Worm (Caenorhabditis elegans) whole organism, mixed stage, embryonic: ENCODE results near the gene clec-149.

Experiments used
- M03D4.4 ChIP-seq: sonication (generic microtip); optimal IDR thresholded peaks from 2 replicates; lab custom pipeline; 2017; ENCODE audit warnings: mild to moderate bottlenecking, missing genetic modification characterization, missing compliant biosample characterization
- bed-3 ChIP-seq: fragments of 200-800 bp; sonication (Bioruptor generic); optimal IDR thresholded peaks from 3 replicates; lab custom pipeline; 2018; ENCODE audit warnings: mild to moderate bottlenecking, missing genetic modification characterization, moderate library complexity, missing compliant biosample characterization
- blmp-1 ChIP-seq: fragments of 150-350 bp; optimal IDR thresholded peaks from 2 replicates; lab custom pipeline; 2014; ENCODE audit warnings: missing biosample characterization, missing genetic modification characterization
- ceh-39 ChIP-seq: fragments of 150-350 bp; optimal IDR thresholded peaks from 2 replicates; lab custom pipeline; 2014; ENCODE audit warnings: missing biosample characterization, missing genetic modification characterization
- ceh-43 ChIP-seq: fragments of 200-800 bp; sonication (Bioruptor generic); optimal IDR thresholded peaks from 2 replicates; lab custom pipeline; 2018; ENCODE audit warnings: mild to moderate bottlenecking, missing genetic modification characterization, moderate library complexity, missing compliant biosample characterization
- ceh-83 ChIP-seq: fragments of 200-800 bp; sonication (Bioruptor generic); optimal IDR thresholded peaks from 2 replicates; lab custom pipeline; 2018; ENCODE audit warnings: mild to moderate bottlenecking, missing genetic modification characterization, missing compliant biosample characterization
- ces-1 ChIP-seq: fragments of 150-350 bp; optimal IDR thresholded peaks from 2 replicates; lab custom pipeline; 2014; ENCODE audit warnings: missing biosample characterization, missing genetic modification reagents, missing genetic modification characterization
- cnd-1 ChIP-seq: fragments of 200-800 bp; sonication (Bioruptor generic); optimal IDR thresholded peaks from 2 replicates; lab custom pipeline; 2018; ENCODE audit warnings: mild to moderate bottlenecking, missing genetic modification characterization, missing compliant biosample characterization
- drap-1 ChIP-seq: fragments of 200-800 bp; sonication (Bioruptor generic); optimal IDR thresholded peaks from 3 replicates; lab custom pipeline; 2018; ENCODE audit warnings: mild to moderate bottlenecking, missing genetic modification characterization, missing compliant biosample characterization
- elt-1 ChIP-seq: sonication (generic microtip); optimal IDR thresholded peaks from 2 replicates; lab custom pipeline; 2017; ENCODE audit warnings: missing genetic modification characterization, mild to moderate bottlenecking, missing compliant biosample characterization, antibody characterized with exemption, moderate library complexity, borderline replicate concordance; ENCODE audit not compliant: insufficient read depth
- elt-3 ChIP-seq: fragments of 150-350 bp; optimal IDR thresholded peaks from 2 replicates; lab custom pipeline; 2014; ENCODE audit warnings: missing biosample characterization, missing genetic modification characterization
- flh-1 ChIP-seq: fragments of 200-800 bp; sonication (Bioruptor generic); optimal IDR thresholded peaks from 2 replicates; lab custom pipeline; 2018; ENCODE audit warnings: mild to moderate bottlenecking, missing genetic modification characterization, moderate library complexity, missing compliant biosample characterization
- ham-2 ChIP-seq: fragments of 200-800 bp; sonication (Bioruptor generic); optimal IDR thresholded peaks from 2 replicates; lab custom pipeline; 2018; ENCODE audit warnings: mild to moderate bottlenecking, missing genetic modification characterization, missing compliant biosample characterization
- hlh-1 ChIP-seq: fragments of 150-350 bp; optimal IDR thresholded peaks from 2 replicates; lab custom pipeline; 2014; ENCODE audit warnings: missing biosample characterization, missing genetic modification reagents, missing genetic modification characterization
- lin-13 ChIP-seq: fragments of 150-350 bp; optimal IDR thresholded peaks from 2 replicates; lab custom pipeline; 2014; ENCODE audit warnings: missing biosample characterization, missing genetic modification characterization
- lin-32 ChIP-seq: fragments of 200-800 bp; sonication (Bioruptor generic); optimal IDR thresholded peaks from 2 replicates; lab custom pipeline; 2018; ENCODE audit warnings: mild to moderate bottlenecking, missing genetic modification characterization, missing compliant biosample characterization
- lsy-2 ChIP-seq: fragments of 150-350 bp; optimal IDR thresholded peaks from 2 replicates; lab custom pipeline; 2014; ENCODE audit warnings: missing biosample characterization, missing genetic modification characterization
- mab-5 ChIP-seq: fragments of 150-350 bp; optimal IDR thresholded peaks from 2 replicates; lab custom pipeline; 2014; ENCODE audit warnings: missing biosample characterization, missing genetic modification characterization
- mep-1 ChIP-seq: fragments of 150-350 bp; optimal IDR thresholded peaks from 2 replicates; lab custom pipeline; 2017; ENCODE audit warnings: missing biosample characterization, missing genetic modification reagents, missing genetic modification characterization, inconsistent platforms
- mls-2 ChIP-seq: sonication (generic microtip); optimal IDR thresholded peaks from 2 replicates; lab custom pipeline; 2016; ENCODE audit warnings: mild to moderate bottlenecking, missing genetic modification characterization, moderate library complexity, missing compliant biosample characterization
- nhr-12 ChIP-seq: fragments of 150-350 bp; optimal IDR thresholded peaks from 2 replicates; lab custom pipeline; 2014; ENCODE audit warnings: missing biosample characterization, missing genetic modification characterization
- nhr-2 ChIP-seq: fragments of 150-350 bp; optimal IDR thresholded peaks from 2 replicates; lab custom pipeline; 2014; ENCODE audit warnings: missing biosample characterization, missing genetic modification characterization
- nhr-237 ChIP-seq: fragments of 150-350 bp; optimal IDR thresholded peaks from 2 replicates; lab custom pipeline; 2014; ENCODE audit warnings: missing biosample characterization, missing genetic modification characterization
- nhr-28 ChIP-seq: fragments of 150-350 bp; optimal IDR thresholded peaks from 2 replicates; lab custom pipeline; 2014; ENCODE audit warnings: missing biosample characterization, missing genetic modification characterization
- nhr-76 ChIP-seq: sonication (generic microtip); optimal IDR thresholded peaks from 2 replicates; lab custom pipeline; 2017; ENCODE audit warnings: missing biosample characterization, missing genetic modification characterization
- pha-4 ChIP-seq: fragments of 150-350 bp; optimal IDR thresholded peaks from 2 replicates; lab custom pipeline; 2018; ENCODE audit warnings: missing biosample characterization, missing genetic modification reagents, missing genetic modification characterization
- sem-2 ChIP-seq: fragments of 200-800 bp; sonication (Bioruptor generic); optimal IDR thresholded peaks from 2 replicates; lab custom pipeline; 2018; ENCODE audit warnings: mild to moderate bottlenecking, missing genetic modification characterization, missing compliant biosample characterization
- snpc-4 ChIP-seq: fragments of 150-350 bp; optimal IDR thresholded peaks from 2 replicates; lab custom pipeline; 2014; ENCODE audit warnings: missing biosample characterization, missing genetic modification characterization
- sptf-1 ChIP-seq: sonication (generic microtip); optimal IDR thresholded peaks from 2 replicates; lab custom pipeline; 2017; ENCODE audit warnings: mild to moderate bottlenecking, missing genetic modification characterization, moderate library complexity, missing compliant biosample characterization
- tbx-8 ChIP-seq: fragments of 200-800 bp; sonication (Bioruptor generic); optimal IDR thresholded peaks from 2 replicates; lab custom pipeline; 2018; ENCODE audit warnings: mild to moderate bottlenecking, missing genetic modification characterization, moderate library complexity, missing compliant biosample characterization
- unc-120 ChIP-seq: sonication (generic microtip); optimal IDR thresholded peaks from 2 replicates; lab custom pipeline; 2017; ENCODE audit warnings: missing genetic modification characterization, missing compliant biosample characterization; ENCODE audit not compliant: poor library complexity, severe bottlenecking
- unc-39 ChIP-seq: fragments of 150-350 bp; optimal IDR thresholded peaks from 2 replicates; lab custom pipeline; 2014; ENCODE audit warnings: missing biosample characterization, missing genetic modification characterization
- unc-62 ChIP-seq: fragments of 150-350 bp; optimal IDR thresholded peaks from 2 replicates; lab custom pipeline; 2014; ENCODE audit warnings: missing biosample characterization, missing genetic modification reagents, missing genetic modification characterization
- zip-8 ChIP-seq: fragments of 150-350 bp; optimal IDR thresholded peaks from 2 replicates; lab custom pipeline; 2014; ENCODE audit warnings: missing biosample characterization, missing genetic modification characterization
- ztf-11 ChIP-seq: fragments of 150-350 bp; optimal IDR thresholded peaks from 2 replicates; lab custom pipeline; 2014; ENCODE audit warnings: missing biosample characterization, missing genetic modification characterization

The clec-149 gene

DNA sequence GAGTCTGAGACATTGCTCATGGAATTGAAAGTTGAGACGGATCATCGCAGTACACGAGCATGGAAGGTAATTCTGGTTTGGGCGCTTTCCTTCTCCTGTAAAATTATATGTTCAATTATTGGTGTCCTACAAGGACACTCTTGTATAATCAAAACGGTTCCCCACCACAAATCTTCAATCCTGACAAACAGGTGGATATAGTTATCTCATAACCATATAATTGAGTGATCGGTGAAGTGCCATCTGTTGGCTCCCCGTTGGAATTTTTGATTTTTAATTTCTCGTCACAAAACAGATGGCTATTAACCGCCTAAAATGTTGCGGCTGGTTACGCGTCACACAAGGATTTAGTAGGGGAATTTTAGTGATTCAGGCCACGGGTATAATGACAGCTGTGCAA lies 45.8 kb downstream of the clec-149 start:
- TF ChIP-seq bed-3 (GFP tag; lab: Kevin White, UChicago) (no peak), elt-3 (tag; lab: Kevin White, UChicago) (no peak), snpc-4 (tag; lab: Kevin White, UChicago) (no peak), drap-1 (GFP tag; lab: Kevin White, UChicago) (no peak), unc-62 (no peak), sem-2 (GFP tag; lab: Kevin White, UChicago) (no peak), lin-32 (peak; percentile 69)
- TF ChIP-seq, all 35 proteins: peak for 1

DNA sequence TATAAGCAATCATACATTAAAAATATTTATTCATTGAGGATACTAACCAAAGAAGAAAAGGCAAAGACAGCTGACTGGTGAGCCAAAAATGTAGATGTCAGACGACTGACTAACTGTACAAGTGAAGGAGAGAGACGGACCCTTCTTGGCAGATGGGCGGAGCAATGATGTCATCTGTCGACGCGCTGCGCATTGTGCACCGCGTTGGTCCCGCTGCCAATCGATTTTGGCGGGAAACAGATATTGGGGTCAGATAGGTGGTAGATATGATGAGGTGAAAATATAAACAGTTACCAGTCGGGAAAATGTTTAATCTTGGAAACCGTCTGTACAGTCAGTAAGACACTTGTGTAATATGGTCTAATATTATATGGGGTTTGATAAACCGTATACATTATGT lies 46.8 kb downstream of the clec-149 start, which contains the start of gene T24C4.2:
Gene T24C4.2 (minus strand): TSS at position 101 of the 400 bp plus-strand sequence.
- TF ChIP-seq lin-32 (peak; percentile 22), flh-1 (GFP tag; lab: Kevin White, UChicago) (no peak), nhr-12 (tag; lab: Kevin White, UChicago) (no peak), ceh-39 (tag; lab: Kevin White, UChicago) (peak; percentile 47), zip-8 (tag; lab: Kevin White, UChicago) (peak; percentile 42), cnd-1 (tag; lab: Kevin White, UChicago) (peak; percentile 20)
- TF ChIP-seq, all 35 proteins: peak for 4

DNA sequence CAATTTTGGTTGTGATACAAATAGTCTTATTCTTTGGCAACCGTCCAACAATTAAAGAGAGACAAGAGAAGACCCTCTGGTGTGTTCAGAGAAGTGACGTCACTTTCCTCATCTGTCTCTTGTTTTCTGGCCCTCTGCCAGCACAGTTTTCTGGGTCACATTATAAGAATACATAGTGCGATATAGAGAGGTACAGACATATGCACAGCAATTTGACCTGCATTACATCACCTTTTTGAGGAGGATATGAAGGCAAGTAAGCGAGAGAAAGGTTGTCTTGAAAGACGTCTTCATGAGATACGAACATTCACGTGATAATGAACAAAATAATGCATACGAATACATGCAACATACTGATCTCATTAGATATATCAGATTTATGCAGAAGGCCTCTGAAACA lies 47.5 kb downstream of the clec-149 start:
- no peak for TF ChIP-seq ceh-43
- TF ChIP-seq flh-1 (GFP tag; lab: Kevin White, UChicago) = no peak
- no peak for TF ChIP-seq sem-2 (GFP tag; lab: Kevin White, UChicago)
- no peak for TF ChIP-seq ztf-11 (tag; lab: Kevin White, UChicago)
- TF ChIP-seq nhr-12 (tag; lab: Kevin White, UChicago) = no peak
- no peak for TF ChIP-seq blmp-1
- no peak for TF ChIP-seq mab-5 (tag; lab: Kevin White, UChicago)
- no peak for TF ChIP-seq mls-2
- no peak for TF ChIP-seq sptf-1 (tag; lab: Kevin White, UChicago)
- TF ChIP-seq elt-1 (tag; lab: Kevin White, UChicago) = peak; percentile 49
- TF ChIP-seq cnd-1 (tag; lab: Kevin White, UChicago) = peak; percentile 57
- TF ChIP-seq nhr-28 = no peak
- TF ChIP-seq nhr-237 (tag; lab: Kevin White, UChicago) = no peak
- TF ChIP-seq unc-39 (tag; lab: Kevin White, UChicago) = peak; percentile 68
- TF ChIP-seq ceh-39 (tag; lab: Kevin White, UChicago) = peak; percentile 20
- no peak for TF ChIP-seq unc-62
- TF ChIP-seq unc-120 (tag; lab: Kevin White, UChicago) = no peak
- TF ChIP-seq hlh-1 (tag; lab: Kevin White, UChicago) = no peak
- no peak for TF ChIP-seq ceh-83 (GFP tag; lab: Kevin White, UChicago)
- TF ChIP-seq pha-4 (tag; lab: Kevin White, UChicago) = no peak
- no peak for TF ChIP-seq M03D4.4 (tag; lab: Kevin White, UChicago)
- TF ChIP-seq mep-1 (tag; lab: Kevin White, UChicago) = peak; percentile 8
- TF ChIP-seq snpc-4 (tag; lab: Kevin White, UChicago) = no peak
- no peak for TF ChIP-seq drap-1 (GFP tag; lab: Kevin White, UChicago)
- no peak for TF ChIP-seq elt-3 (tag; lab: Kevin White, UChicago)
- TF ChIP-seq ces-1 (GFP tag; lab: Kevin White, UChicago) = no peak
- no peak for TF ChIP-seq ham-2 (GFP tag; lab: Kevin White, UChicago)
- no peak for TF ChIP-seq tbx-8 (GFP tag; lab: Kevin White, UChicago)
- no peak for TF ChIP-seq bed-3 (GFP tag; lab: Kevin White, UChicago)
- no peak for TF ChIP-seq lin-32
- peak; percentile 71 for TF ChIP-seq nhr-2
- TF ChIP-seq nhr-76 = no peak
- no peak for TF ChIP-seq lin-13 (tag; lab: Kevin White, UChicago)
- TF ChIP-seq zip-8 (tag; lab: Kevin White, UChicago) = peak; percentile 67
- TF ChIP-seq lsy-2 (tag; lab: Kevin White, UChicago) = no peak

DNA sequence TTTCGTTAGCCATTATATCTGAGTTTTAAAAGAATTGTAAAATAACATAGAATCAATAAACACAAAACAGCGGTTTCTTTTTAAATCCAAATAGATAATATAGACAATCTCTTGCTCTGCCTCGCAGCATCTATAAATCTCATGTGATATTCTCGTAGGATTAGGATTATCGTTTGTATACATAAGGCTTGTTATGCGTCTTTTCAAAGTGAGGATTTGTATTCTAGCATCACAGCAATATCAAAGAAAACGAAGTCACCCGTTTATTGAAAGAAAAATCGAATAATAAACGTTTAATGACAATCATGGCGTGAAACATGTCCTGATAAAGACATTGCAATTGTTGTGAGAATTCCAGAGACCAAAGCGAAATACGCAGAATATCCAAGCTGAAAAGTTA lies 49.4 kb downstream of the clec-149 start, which contains the start of the genes T24C4.3 and clc-20:
Gene T24C4.3 (minus strand): TSS at position 101 of the 400 bp plus-strand sequence.
Gene clc-20 (plus strand): TSS at position 211 of the 400 bp plus-strand sequence.
- TF ChIP-seq ceh-39 (tag; lab: Kevin White, UChicago) = no peak
- no peak for TF ChIP-seq lin-32
- TF ChIP-seq mep-1 (tag; lab: Kevin White, UChicago) = no peak
